Worm (Caenorhabditis elegans) whole organism, L4 larva: Measurements from ENCODE around the gene osg-1.

Source experiments
- F49E8.2 ChIP-seq: sonication (generic microtip); optimal IDR thresholded peaks from 2 replicates; lab custom pipeline; 2016; ENCODE audit warnings: missing compliant biosample characterization, mild to moderate bottlenecking, missing genetic modification characterization, borderline replicate concordance
- aha-1 ChIP-seq: fragments of 150-350 bp; peaks from one replicate; lab custom pipeline; 2014; ENCODE audit warnings: missing biosample characterization, missing genetic modification characterization
- ama-1 ChIP-seq: fragments of 150-350 bp; optimal IDR thresholded peaks from 2 replicates; lab custom pipeline; 2014; ENCODE audit warnings: inconsistent platforms, mixed read lengths
- arid-1 ChIP-seq: fragments of 200-800 bp; sonication (Bioruptor generic); conservative IDR thresholded peaks from 2 replicates; pipeline ENCODE4 v1.3.6; 2022; ENCODE audit warnings: missing genetic modification reagents, missing genetic modification characterization, missing compliant biosample characterization
- attf-4 ChIP-seq: sonication (generic microtip); optimal IDR thresholded peaks from 3 replicates; lab custom pipeline; 2017; ENCODE audit warnings: missing biosample characterization, missing genetic modification characterization
- ceh-28 ChIP-seq: fragments of 150-350 bp; optimal IDR thresholded peaks from 2 replicates; lab custom pipeline; 2014; ENCODE audit warnings: missing biosample characterization, missing genetic modification reagents, missing genetic modification characterization
- ceh-62 ChIP-seq: sonication (generic microtip); optimal IDR thresholded peaks from 2 replicates; lab custom pipeline; 2017; ENCODE audit warnings: missing biosample characterization, missing genetic modification characterization
- ceh-82 ChIP-seq: sonication (generic microtip); optimal IDR thresholded peaks from 2 replicates; lab custom pipeline; 2017; ENCODE audit warnings: missing biosample characterization, missing genetic modification characterization
- ces-1 ChIP-seq: fragments of 150-350 bp; sonication (generic microtip); optimal IDR thresholded peaks from 4 replicates; lab custom pipeline; 2014; ENCODE audit warnings: missing biosample characterization, missing genetic modification reagents, missing genetic modification characterization
- daf-19 ChIP-seq: fragments of 200-800 bp; sonication (Bioruptor generic); conservative IDR thresholded peaks from 2 replicates; pipeline ENCODE4 v1.3.6; 2022; ENCODE audit warnings: missing genetic modification characterization, missing compliant biosample characterization
- dmd-6 ChIP-seq: fragments of 200-800 bp; sonication (Bioruptor generic); IDR thresholded peaks from 2 replicates; pipeline ENCODE4 v1.3.6; 2022; ENCODE audit warnings: missing genetic modification reagents, missing genetic modification characterization, missing compliant biosample characterization
- dmd-8 ChIP-seq: fragments of 200-800 bp; sonication (Bioruptor generic); IDR thresholded peaks from 2 replicates; pipeline ENCODE4 v1.3.6; 2022; ENCODE audit warnings: missing genetic modification characterization, missing compliant biosample characterization
- dmd-9 ChIP-seq: fragments of 200-800 bp; sonication (Bioruptor generic); IDR thresholded peaks from 2 replicates; pipeline ENCODE4 v1.3.6; 2022; ENCODE audit warnings: missing genetic modification reagents, missing genetic modification characterization, missing compliant biosample characterization
- dpl-1 ChIP-seq: fragments of 150-350 bp; optimal IDR thresholded peaks from 2 replicates; lab custom pipeline; 2014; ENCODE audit warnings: missing biosample characterization, missing genetic modification reagents, missing genetic modification characterization
- duxl-1 ChIP-seq: sonication (generic microtip); optimal IDR thresholded peaks from 2 replicates; lab custom pipeline; 2016; ENCODE audit warnings: mild to moderate bottlenecking, missing genetic modification characterization, moderate library complexity, missing compliant biosample characterization; ENCODE audit not compliant: poor library complexity
- dve-1 ChIP-seq: sonication (generic microtip); optimal IDR thresholded peaks from 2 replicates; lab custom pipeline; 2017; ENCODE audit warnings: antibody characterized with exemption, mild to moderate bottlenecking, missing genetic modification characterization, missing compliant biosample characterization; ENCODE audit not compliant: insufficient read depth
- fos-1 ChIP-seq: fragments of 150-350 bp; optimal IDR thresholded peaks from 2 replicates; lab custom pipeline; 2014; ENCODE audit warnings: missing biosample characterization, missing genetic modification characterization
- hif-1 ChIP-seq, 2 experiments: sonication (generic microtip); optimal IDR thresholded peaks; 2 replicates each; lab custom pipeline; 2016 to 2017; ENCODE audit warnings: missing compliant biosample characterization in 2 of 2, missing genetic modification characterization in 2 of 2, missing genetic modification reagents in 2 of 2, missing genotype in 2 of 2, mild to moderate bottlenecking in 1 of 2
- hlh-30 ChIP-seq: sonication (generic microtip); optimal IDR thresholded peaks from 2 replicates; lab custom pipeline; 2017; ENCODE audit warnings: antibody characterized with exemption, mild to moderate bottlenecking, missing genetic modification characterization, missing compliant biosample characterization; ENCODE audit not compliant: insufficient read depth
- hmg-1.1 ChIP-seq: fragments of 200-800 bp; sonication (Bioruptor generic); IDR thresholded peaks from 2 replicates; pipeline ENCODE4 v1.3.6; 2022; ENCODE audit warnings: missing genetic modification reagents, missing genetic modification characterization, missing compliant biosample characterization
- lim-7 ChIP-seq: fragments of 200-800 bp; sonication (Bioruptor generic); IDR thresholded peaks from 2 replicates; pipeline ENCODE4 v1.3.6; 2022; ENCODE audit warnings: missing genetic modification characterization, missing compliant biosample characterization
- lsy-2 ChIP-seq, 2 experiments: fragments of 150-350 bp in 1 of 2; sonication (generic microtip) in 1 of 2; optimal IDR thresholded peaks; 2 replicates each; lab custom pipeline; 2014 to 2017; ENCODE audit warnings: missing biosample characterization in 2 of 2, missing genetic modification characterization in 2 of 2
- madf-5 ChIP-seq, 2 experiments: fragments of 200-800 bp; sonication (Bioruptor generic); IDR thresholded peaks; 2 replicates each; pipeline ENCODE4 v1.3.6; 2022; ENCODE audit warnings: missing compliant biosample characterization in 2 of 2, missing genetic modification characterization in 2 of 2
- mdl-1 ChIP-seq, 2 experiments: fragments of 150-350 bp in 1 of 2; sonication (generic microtip) in 1 of 2; optimal IDR thresholded peaks; 2 replicates each; lab custom pipeline; 2014 to 2017; ENCODE audit warnings: missing biosample characterization in 2 of 2, missing genetic modification characterization in 2 of 2
- mes-2 ChIP-seq: sonication (generic microtip); optimal IDR thresholded peaks from 2 replicates; lab custom pipeline; 2016; ENCODE audit warnings: missing genotype, mild to moderate bottlenecking, missing genetic modification characterization, missing compliant biosample characterization; ENCODE audit not compliant: poor library complexity, severe bottlenecking
- mxl-3 ChIP-seq: fragments of 200-800 bp; sonication (Bioruptor generic); optimal IDR thresholded peaks from 2 replicates; lab custom pipeline; 2018; ENCODE audit warnings: mild to moderate bottlenecking, missing genetic modification characterization, missing compliant biosample characterization
- nhr-102 ChIP-seq: sonication (generic microtip); optimal IDR thresholded peaks from 2 replicates; lab custom pipeline; 2016; ENCODE audit warnings: mild to moderate bottlenecking, missing genetic modification characterization, moderate library complexity, missing compliant biosample characterization
- nhr-11 ChIP-seq: fragments of 150-350 bp; optimal IDR thresholded peaks from 2 replicates; lab custom pipeline; 2014; ENCODE audit warnings: missing biosample characterization, missing genetic modification characterization
- nhr-111 ChIP-seq: fragments of 200-800 bp; sonication (Bioruptor generic); optimal IDR thresholded peaks from 2 replicates; lab custom pipeline; 2018; ENCODE audit warnings: mild to moderate bottlenecking, missing genetic modification characterization, missing compliant biosample characterization
- nhr-28 ChIP-seq: fragments of 150-350 bp; optimal IDR thresholded peaks from 2 replicates; lab custom pipeline; 2014; ENCODE audit warnings: missing biosample characterization, missing genetic modification characterization
- nhr-41 ChIP-seq: fragments of 200-800 bp; sonication (Bioruptor generic); IDR thresholded peaks from 2 replicates; pipeline ENCODE4 v1.3.6; 2022; ENCODE audit warnings: missing genetic modification reagents, missing genetic modification characterization, missing compliant biosample characterization
- nhr-42 ChIP-seq: fragments of 200-800 bp; sonication (Bioruptor generic); IDR thresholded peaks from 2 replicates; pipeline ENCODE4 v1.3.6; 2022; ENCODE audit warnings: missing genetic modification characterization, missing compliant biosample characterization
- nhr-77 ChIP-seq: fragments of 150-350 bp; optimal IDR thresholded peaks from 2 replicates; lab custom pipeline; 2014; ENCODE audit warnings: missing biosample characterization, missing genetic modification characterization
- php-3 ChIP-seq: fragments of 200-800 bp; sonication (Bioruptor generic); IDR thresholded peaks from 2 replicates; pipeline ENCODE4 v1.3.6; 2022; ENCODE audit warnings: missing genetic modification reagents, missing genetic modification characterization, missing compliant biosample characterization
- rbr-2 ChIP-seq: sonication (generic microtip); optimal IDR thresholded peaks from 2 replicates; lab custom pipeline; 2016; ENCODE audit warnings: missing genotype, missing genetic modification characterization, missing compliant biosample characterization
- set-16 ChIP-seq: fragments of 200-800 bp; sonication (Bioruptor generic); IDR thresholded peaks from 2 replicates; pipeline ENCODE4 v1.3.6; 2022; ENCODE audit warnings: missing genetic modification reagents, missing genetic modification characterization, missing compliant biosample characterization
- skn-1 ChIP-seq: fragments of 150-350 bp; optimal IDR thresholded peaks from 2 replicates; lab custom pipeline; 2014; ENCODE audit warnings: missing biosample characterization, missing genetic modification characterization
- spr-3 ChIP-seq: fragments of 200-800 bp; sonication (Bioruptor generic); optimal IDR thresholded peaks from 2 replicates; lab custom pipeline; 2018; ENCODE audit warnings: mild to moderate bottlenecking, missing genetic modification characterization, missing compliant biosample characterization
- unc-130 ChIP-seq: sonication (generic microtip); optimal IDR thresholded peaks from 2 replicates; lab custom pipeline; 2016; ENCODE audit warnings: missing genetic modification reagents, missing genetic modification characterization, missing compliant biosample characterization
- zip-2 ChIP-seq: fragments of 150-350 bp; optimal IDR thresholded peaks from 2 replicates; lab custom pipeline; 2014; ENCODE audit warnings: missing biosample characterization, missing genetic modification characterization

osg-1 gene

ce11 chrIII:5478824-5479368, 8.5 kb upstream of the osg-1 start, which contains the start of the genes R02F2.6 and R02F2.5:
Gene R02F2.6 (minus strand): TSS chrIII:5478924.
Gene R02F2.5 (plus strand): TSS chrIII:5479318.
- TF ChIP-seq set-16 (GFP tag; lab: Robert Waterston, UW), result peak; percentile 48; the same call in 1 of the 2 replicates
- no peak for TF ChIP-seq nhr-28 (tag; lab: Kevin White, UChicago)
- TF ChIP-seq aha-1 (tag; lab: Kevin White, UChicago), result peak; percentile 83
- TF ChIP-seq ceh-82 (tag; lab: Kevin White, UChicago), result no peak
- TF ChIP-seq lsy-2 (tag; optimal IDR thresholded peaks at IDR 0.05; lab: Kevin White, UChicago), result no peak
- TF ChIP-seq ama-1 (lab: Kevin White, UChicago), result no peak
- TF ChIP-seq ces-1 (GFP tag; lab: Kevin White, UChicago), result no peak
- no peak for TF ChIP-seq mdl-1 (tag; optimal IDR thresholded peaks at IDR 0.05; lab: Kevin White, UChicago)

- no peak for TF ChIP-seq dve-1 (tag; lab: Kevin White, UChicago)
- no peak for TF ChIP-seq rbr-2 (tag; lab: Kevin White, UChicago)
- TF ChIP-seq hlh-30 (tag; lab: Kevin White, UChicago), result no peak
- 0 out of 2 replicates have a peak, but pooled peaks have one; percentile 9 for TF ChIP-seq hmg-1.1 (GFP tag; lab: Robert Waterston, UW)
- TF ChIP-seq dmd-8 (GFP tag; lab: Robert Waterston, UW), result no peak
- 0 out of 2 replicates have a peak, but pooled peaks have one; percentile 45 for TF ChIP-seq lim-7 (GFP tag; lab: Robert Waterston, UW)
- TF ChIP-seq hif-1 (tag; optimal IDR thresholded peaks at IDR 0.05; lab: Kevin White, UChicago), result no peak
- no peak for TF ChIP-seq zip-2
- no peak for TF ChIP-seq nhr-102 (tag; lab: Kevin White, UChicago)
- TF ChIP-seq ceh-28, result peak; percentile 86
- TF ChIP-seq dmd-6 (GFP tag; lab: Robert Waterston, UW), result no peak
- no peak for TF ChIP-seq nhr-41
- no peak for TF ChIP-seq dmd-9 (GFP tag; lab: Robert Waterston, UW)
- TF ChIP-seq arid-1 (GFP tag; lab: Robert Waterston, UW), result no peak
- TF ChIP-seq aha-1 (tag; lab: Kevin White, UChicago), result no peak
- TF ChIP-seq F49E8.2 (tag; lab: Kevin White, UChicago), result no peak
- TF ChIP-seq nhr-11 (tag; lab: Kevin White, UChicago), result no peak
- TF ChIP-seq nhr-111, result no peak
- no peak for TF ChIP-seq mes-2 (tag; lab: Kevin White, UChicago)
- no peak for TF ChIP-seq nhr-77 (tag; lab: Kevin White, UChicago)
- TF ChIP-seq set-16 (GFP tag; lab: Robert Waterston, UW), result peak; percentile 91
- no peak for TF ChIP-seq ces-1 (GFP tag; lab: Kevin White, UChicago)
Observed at ce11 chrIII:5479493-5480167, 7.7 kb upstream of the osg-1 start.

ce11 chrIII:5483738-5484315, 3.5 kb upstream of the osg-1 start, which contains the start of the genes R02F2.7 and R02F2.4:
Gene R02F2.7 (minus strand): TSS chrIII:5483773.
Gene R02F2.4 (plus strand): TSS chrIII:5484289.
- no peak for TF ChIP-seq spr-3 (GFP tag; lab: Kevin White, UChicago)
- peak; percentile 74 for TF ChIP-seq dpl-1 (GFP tag; lab: Kevin White, UChicago)
- peak; percentile 41 for TF ChIP-seq mes-2 (tag; lab: Kevin White, UChicago)
- no peak for TF ChIP-seq attf-4
- peak; percentile 22 for TF ChIP-seq unc-130
- no peak for TF ChIP-seq zip-2

- TF ChIP-seq ceh-62 (no peak), hif-1 (tag; optimal IDR thresholded peaks at IDR 0.05; lab: Kevin White, UChicago) (no peak), nhr-28 (tag; lab: Kevin White, UChicago) (no peak), madf-5 (GFP tag; IDR thresholded peaks at IDR 0.05; lab: Robert Waterston, UW) (no peak), skn-1 (tag; lab: Kevin White, UChicago) (no peak), mxl-3 (GFP tag; lab: Kevin White, UChicago) (no peak), duxl-1 (tag; lab: Kevin White, UChicago) (no peak), fos-1 (no peak), php-3 (no peak), daf-19 (GFP tag; lab: Robert Waterston, UW) (no peak), nhr-42 (GFP tag; lab: Robert Waterston, UW) (no peak)
Observed at ce11 chrIII:5486345-5486744, 1.0 kb upstream of the osg-1 start.
